Worm (Caenorhabditis elegans) whole organism, L3 larva: ENCODE measurements around the gene B0034.1.

ENCODE experiments used
- R02D3.7 ChIP-seq: fragments of 150-350 bp; optimal IDR thresholded peaks from 2 replicates; lab custom pipeline; 2014; ENCODE audit warnings: missing biosample characterization, missing genetic modification characterization
- aly-2 ChIP-seq: fragments of 150-350 bp; optimal IDR thresholded peaks from 2 replicates; lab custom pipeline; 2014; ENCODE audit warnings: missing biosample characterization, missing genetic modification characterization
- ama-1 ChIP-seq: fragments of 150-350 bp; optimal IDR thresholded peaks from 2 replicates; lab custom pipeline; 2018
- ceh-28 ChIP-seq: fragments of 150-350 bp; optimal IDR thresholded peaks from 2 replicates; lab custom pipeline; 2014; ENCODE audit warnings: missing biosample characterization, missing genetic modification reagents, missing genetic modification characterization
- ceh-82 ChIP-seq: fragments of 150-350 bp; optimal IDR thresholded peaks from 2 replicates; lab custom pipeline; 2014; ENCODE audit warnings: missing biosample characterization, missing genetic modification characterization
- ceh-9 ChIP-seq: sonication (generic microtip); optimal IDR thresholded peaks from 2 replicates; lab custom pipeline; 2018; ENCODE audit warnings: missing biosample characterization, missing genetic modification characterization
- egl-27 ChIP-seq: sonication (generic microtip); optimal IDR thresholded peaks from 4 replicates; lab custom pipeline; 2017; ENCODE audit warnings: missing biosample characterization, missing genetic modification reagents, missing genetic modification characterization
- egl-5 ChIP-seq: fragments of 150-350 bp; optimal IDR thresholded peaks from 2 replicates; lab custom pipeline; 2017; ENCODE audit warnings: missing biosample characterization, missing genetic modification reagents, missing genetic modification characterization, inconsistent platforms
- elt-1 ChIP-seq: fragments of 150-350 bp; optimal IDR thresholded peaks from 2 replicates; lab custom pipeline; 2014; ENCODE audit warnings: missing biosample characterization, missing genetic modification characterization
- elt-2 ChIP-seq: sonication (generic microtip); optimal IDR thresholded peaks from 2 replicates; lab custom pipeline; 2016; ENCODE audit warnings: missing genetic modification reagents, mild to moderate bottlenecking, missing genetic modification characterization, missing compliant biosample characterization
- eor-1 ChIP-seq, 2 experiments: fragments of 150-350 bp; optimal IDR thresholded peaks; 2 replicates each; lab custom pipeline; 2014 to 2018; ENCODE audit warnings: missing biosample characterization in 2 of 2, missing genetic modification characterization in 2 of 2
- fkh-10 ChIP-seq: sonication (generic microtip); optimal IDR thresholded peaks from 2 replicates; lab custom pipeline; 2017; ENCODE audit warnings: missing biosample characterization, missing genetic modification reagents, missing genetic modification characterization
- fkh-2 ChIP-seq: fragments of 150-350 bp; optimal IDR thresholded peaks from 2 replicates; lab custom pipeline; 2014; ENCODE audit warnings: missing biosample characterization, missing genetic modification reagents, missing genetic modification characterization
- fos-1 ChIP-seq: fragments of 150-350 bp; optimal IDR thresholded peaks from 2 replicates; lab custom pipeline; 2014; ENCODE audit warnings: missing biosample characterization, missing genetic modification characterization
- hmg-11 ChIP-seq: sonication (generic microtip); optimal IDR thresholded peaks from 2 replicates; lab custom pipeline; 2016; ENCODE audit warnings: missing genetic modification characterization, missing compliant biosample characterization
- lin-15B ChIP-seq: fragments of 150-350 bp; optimal IDR thresholded peaks from 2 replicates; lab custom pipeline; 2014; ENCODE audit warnings: missing biosample characterization, missing genetic modification characterization
- lsy-12 ChIP-seq: sonication (generic microtip); optimal IDR thresholded peaks from 2 replicates; lab custom pipeline; 2016; ENCODE audit warnings: mild to moderate bottlenecking, missing genetic modification characterization, missing compliant biosample characterization
- mdl-1 ChIP-seq: fragments of 150-350 bp; optimal IDR thresholded peaks from 2 replicates; lab custom pipeline; 2014; ENCODE audit warnings: missing biosample characterization, missing genetic modification characterization
- mml-1 ChIP-seq: fragments of 150-350 bp; sonication (generic microtip); optimal IDR thresholded peaks from 3 replicates; lab custom pipeline; 2014; ENCODE audit warnings: missing biosample characterization, missing genetic modification characterization
- nfya-1 ChIP-seq: sonication (generic microtip); optimal IDR thresholded peaks from 2 replicates; lab custom pipeline; 2017; ENCODE audit warnings: missing genetic modification characterization, mild to moderate bottlenecking, missing compliant biosample characterization, antibody characterized with exemption, moderate library complexity; ENCODE audit not compliant: insufficient read depth
- nhr-11 ChIP-seq: fragments of 150-350 bp; optimal IDR thresholded peaks from 2 replicates; lab custom pipeline; 2014; ENCODE audit warnings: missing biosample characterization, missing genetic modification characterization
- nhr-12 ChIP-seq: fragments of 150-350 bp; optimal IDR thresholded peaks from 2 replicates; lab custom pipeline; 2014; ENCODE audit warnings: missing biosample characterization, missing genetic modification characterization
- nhr-23 ChIP-seq: fragments of 150-350 bp; optimal IDR thresholded peaks from 2 replicates; lab custom pipeline; 2014; ENCODE audit warnings: missing biosample characterization, missing genetic modification reagents, missing genetic modification characterization
- nhr-237 ChIP-seq: fragments of 150-350 bp; optimal IDR thresholded peaks from 2 replicates; lab custom pipeline; 2014; ENCODE audit warnings: missing biosample characterization, missing genetic modification characterization
- nhr-25 ChIP-seq: sonication (generic microtip); optimal IDR thresholded peaks from 2 replicates; lab custom pipeline; 2017; ENCODE audit warnings: missing biosample characterization, missing genetic modification characterization
- nhr-28 ChIP-seq: fragments of 150-350 bp; optimal IDR thresholded peaks from 2 replicates; lab custom pipeline; 2014; ENCODE audit warnings: missing biosample characterization, missing genetic modification characterization
- nhr-43 ChIP-seq: sonication (generic microtip); optimal IDR thresholded peaks from 2 replicates; lab custom pipeline; 2016; ENCODE audit warnings: mild to moderate bottlenecking, missing genetic modification characterization, missing compliant biosample characterization; ENCODE audit not compliant: poor library complexity, severe bottlenecking
- nhr-67 ChIP-seq: fragments of 150-350 bp; optimal IDR thresholded peaks from 2 replicates; lab custom pipeline; 2014; ENCODE audit warnings: missing biosample characterization, missing genetic modification characterization
- nhr-76 ChIP-seq: fragments of 150-350 bp; sonication (generic microtip); optimal IDR thresholded peaks from 5 replicates; lab custom pipeline; 2014; ENCODE audit warnings: missing biosample characterization, missing genetic modification characterization
- nhr-77 ChIP-seq: fragments of 150-350 bp; optimal IDR thresholded peaks from 2 replicates; lab custom pipeline; 2014; ENCODE audit warnings: missing biosample characterization, missing genetic modification characterization
- pha-4 ChIP-seq: fragments of 150-350 bp; optimal IDR thresholded peaks from 2 replicates; lab custom pipeline; 2014; ENCODE audit warnings: missing biosample characterization, missing genetic modification reagents, missing genetic modification characterization
- pqm-1 ChIP-seq: fragments of 150-350 bp; optimal IDR thresholded peaks from 2 replicates; lab custom pipeline; 2017; ENCODE audit warnings: missing biosample characterization, missing genetic modification characterization, inconsistent platforms
- sea-2 ChIP-seq: fragments of 150-350 bp; sonication (generic microtip); optimal IDR thresholded peaks from 4 replicates; lab custom pipeline; 2014; ENCODE audit warnings: missing biosample characterization, missing genetic modification reagents, missing genetic modification characterization
- skn-1 ChIP-seq: fragments of 150-350 bp; optimal IDR thresholded peaks from 2 replicates; lab custom pipeline; 2014; ENCODE audit warnings: missing biosample characterization, missing genetic modification characterization
- snpc-4 ChIP-seq: fragments of 150-350 bp; optimal IDR thresholded peaks from 2 replicates; lab custom pipeline; 2014; ENCODE audit warnings: missing biosample characterization, missing genetic modification characterization
- tbx-2 ChIP-seq: sonication (generic microtip); optimal IDR thresholded peaks from 2 replicates; lab custom pipeline; 2016; ENCODE audit warnings: mild to moderate bottlenecking, missing genetic modification characterization, missing compliant biosample characterization
- unc-39 ChIP-seq: sonication (generic microtip); optimal IDR thresholded peaks from 4 replicates; lab custom pipeline; 2017; ENCODE audit warnings: missing biosample characterization, missing genetic modification characterization
- unc-62 ChIP-seq: fragments of 150-350 bp; sonication (generic microtip); optimal IDR thresholded peaks from 4 replicates; lab custom pipeline; 2014; ENCODE audit warnings: missing biosample characterization, missing genetic modification reagents, missing genetic modification characterization
- zag-1 ChIP-seq: fragments of 150-350 bp; optimal IDR thresholded peaks from 2 replicates; lab custom pipeline; 2014; ENCODE audit warnings: missing biosample characterization, missing genetic modification characterization
- ztf-11 ChIP-seq: fragments of 150-350 bp; optimal IDR thresholded peaks from 2 replicates; lab custom pipeline; 2014; ENCODE audit warnings: missing biosample characterization, missing genetic modification characterization
- ztf-4 ChIP-seq: fragments of 150-350 bp; optimal IDR thresholded peaks from 2 replicates; lab custom pipeline; 2014; ENCODE audit warnings: missing biosample characterization, missing genetic modification characterization

Gene B0034.1

ce11 chrII:5968037-5968436 lies at the start of gene B0034.1:
Gene B0034.1, plus strand, starts transcription at chrII:5968337.
- TF ChIP-seq fkh-2 (tag; lab: Kevin White, UChicago) (no peak), lin-15B (tag; lab: Kevin White, UChicago) (no peak)

- TF ChIP-seq unc-39 (tag; lab: Kevin White, UChicago) (no peak), skn-1 (tag; lab: Kevin White, UChicago) (no peak), nfya-1 (tag; lab: Kevin White, UChicago) (no peak), hmg-11 (no peak), nhr-67 (no peak), elt-1 (tag; lab: Kevin White, UChicago) (no peak), lsy-12 (no peak), nhr-237 (tag; lab: Kevin White, UChicago) (no peak), ceh-28 (tag; lab: Kevin White, UChicago) (no peak), egl-27 (no peak), ztf-11 (tag; lab: Kevin White, UChicago) (no peak), nhr-28 (tag; lab: Kevin White, UChicago) (no peak), ceh-82 (tag; lab: Kevin White, UChicago) (no peak), zag-1 (no peak), mml-1 (no peak)
Measured at ce11 chrII:5921620-5922019, 46.5 kb upstream of the B0034.1 start, which contains the start of gene vrk-1. Gene vrk-1, plus strand, starts transcription at chrII:5921967.

ce11 chrII:5928502-5928901 lies 39.6 kb upstream of the B0034.1 start, which contains the start of gene egl-44:
Gene egl-44, plus strand, starts transcription at chrII:5928802.
- no peak for TF ChIP-seq nhr-77 (tag; lab: Kevin White, UChicago)

- peak; percentile 96 for TF ChIP-seq elt-2 (tag; lab: Kevin White, UChicago)
- no peak for TF ChIP-seq mml-1
- TF ChIP-seq pha-4 (tag; lab: Kevin White, UChicago) = peak; percentile 77
- peak; percentile 4 for TF ChIP-seq lin-15B (tag; lab: Kevin White, UChicago)
- no peak for TF ChIP-seq nhr-67
- peak; percentile 93 for TF ChIP-seq pqm-1 (tag; lab: Kevin White, UChicago)
- TF ChIP-seq snpc-4 (tag; lab: Kevin White, UChicago) = peak; percentile 23
- peak; percentile 24 for TF ChIP-seq ceh-28 (tag; lab: Kevin White, UChicago)
- TF ChIP-seq skn-1 (tag; lab: Kevin White, UChicago) = peak; percentile 51
Measured at ce11 chrII:5930095-5930653, 38.0 kb upstream of the B0034.1 start.

- no peak for TF ChIP-seq zag-1
- TF ChIP-seq lsy-12 = no peak
- TF ChIP-seq egl-5 (tag; lab: Kevin White, UChicago) = no peak
- no peak for TF ChIP-seq nhr-76 (tag; lab: Kevin White, UChicago)
- no peak for TF ChIP-seq nhr-67
- TF ChIP-seq nhr-43 = peak; percentile 37
- TF ChIP-seq nfya-1 (tag; lab: Kevin White, UChicago) = peak; percentile 7
- TF ChIP-seq unc-39 (tag; lab: Kevin White, UChicago) = no peak
- no peak for TF ChIP-seq ama-1
- TF ChIP-seq ztf-4 (tag; lab: Kevin White, UChicago) = no peak
- no peak for TF ChIP-seq egl-27
- TF ChIP-seq nhr-77 (tag; lab: Kevin White, UChicago) = no peak
- TF ChIP-seq nhr-23 (tag; lab: Kevin White, UChicago) = peak; percentile 68
- peak; percentile 34 for TF ChIP-seq elt-1 (tag; lab: Kevin White, UChicago)
- peak; percentile 76 for TF ChIP-seq nhr-25 (tag; lab: Kevin White, UChicago)
- TF ChIP-seq tbx-2 (tag; lab: Kevin White, UChicago) = no peak
- peak; percentile 4 for TF ChIP-seq R02D3.7
- no peak for TF ChIP-seq fkh-2 (tag; lab: Kevin White, UChicago)
- TF ChIP-seq ceh-9 = no peak
- TF ChIP-seq sea-2 (GFP tag; lab: Kevin White, UChicago) = no peak
- no peak for TF ChIP-seq lin-15B (tag; lab: Kevin White, UChicago)
- TF ChIP-seq pha-4 (tag; lab: Kevin White, UChicago) = peak; percentile 75
- no peak for TF ChIP-seq eor-1 (tag; optimal IDR thresholded peaks at IDR 0.05; lab: Kevin White, UChicago)
- TF ChIP-seq elt-2 (tag; lab: Kevin White, UChicago) = peak; percentile 54
- TF ChIP-seq nhr-12 (tag; lab: Kevin White, UChicago) = no peak
- no peak for TF ChIP-seq aly-2 (tag; lab: Kevin White, UChicago)
- no peak for TF ChIP-seq unc-62
- TF ChIP-seq fos-1 (tag; lab: Kevin White, UChicago) = no peak
- TF ChIP-seq mdl-1 (tag; lab: Kevin White, UChicago) = no peak
- TF ChIP-seq hmg-11 = no peak
- no peak for TF ChIP-seq nhr-11 (tag; lab: Kevin White, UChicago)
- TF ChIP-seq nhr-237 (tag; lab: Kevin White, UChicago) = no peak
- TF ChIP-seq fkh-10 (GFP tag; lab: Kevin White, UChicago) = no peak
Measured at ce11 chrII:5931109-5931508, 37.0 kb upstream of the B0034.1 start.
